Worm (Caenorhabditis elegans): ENCODE results near the gene C35B1.3.

The C35B1.3 gene

DNA sequence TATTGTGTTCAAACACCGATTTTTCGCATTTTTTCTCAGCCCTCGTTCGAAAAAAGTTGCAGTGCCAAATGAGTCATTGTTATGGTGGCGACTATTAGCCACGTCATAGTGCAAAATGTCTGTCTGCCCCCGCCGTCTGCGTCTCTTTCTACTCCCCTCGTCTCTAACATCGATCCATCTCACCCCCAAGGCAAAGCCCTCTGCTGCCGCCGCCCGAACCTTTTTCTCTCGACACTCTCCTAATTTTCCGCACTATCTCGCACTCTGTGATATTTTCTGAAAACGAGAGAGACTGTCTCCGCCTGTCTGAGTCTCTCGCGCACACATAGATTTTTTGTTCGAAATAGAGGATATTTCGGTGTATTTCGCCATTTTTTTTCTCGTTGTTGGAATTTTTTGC, 12.1 kb downstream of the C35B1.3 start:
- TF ChIP-seq pax-3 (tag; optimal IDR thresholded peaks at IDR 0.05) (peak; percentile 53), unc-98 (GFP tag; IDR thresholded peaks at IDR 0.05) (no peak), nhr-76 (tag; optimal IDR thresholded peaks at IDR 0.05) (no peak), C34B4.2 (tag; optimal IDR thresholded peaks at IDR 0.05) (no peak), lsy-2 (tag; optimal IDR thresholded peaks at IDR 0.05) (peak; percentile 75 to 77), blmp-1 (tag; optimal IDR thresholded peaks at IDR 0.05) (no peak), nhr-11 (tag; optimal IDR thresholded peaks at IDR 0.05) (peak; percentile 40), nhr-71 (tag; optimal IDR thresholded peaks at IDR 0.05) (peak; percentile 92), nhr-85 (tag) (peak; percentile 90), snpc-4 (tag; optimal IDR thresholded peaks at IDR 0.05) (peak; percentile 42), zag-1 (tag; optimal IDR thresholded peaks at IDR 0.05) (no peak), ztf-4 (tag; optimal IDR thresholded peaks at IDR 0.05) (peak; percentile 70), lin-39 (tag; optimal IDR thresholded peaks at IDR 0.05) (peak; percentile 53), fos-1 (tag; optimal IDR thresholded peaks at IDR 0.05) (peak; percentile 71), alr-1 (tag; optimal IDR thresholded peaks at IDR 0.05; ENCODE audit: borderline replicate concordance) (no peak), ces-1 (GFP tag; optimal IDR thresholded peaks at IDR 0.05) (no peak), zip-4 (GFP tag; optimal IDR thresholded peaks at IDR 0.05) (no peak), unc-62 (GFP tag; optimal IDR thresholded peaks at IDR 0.05) (no peak), xbp-1 (tag; optimal IDR thresholded peaks at IDR 0.05) (peak; percentile 81), efl-3 (GFP tag; optimal IDR thresholded peaks at IDR 0.05) (no peak), sox-4 (tag; optimal IDR thresholded peaks at IDR 0.05) (no peak), sup-37 (GFP tag; optimal IDR thresholded peaks at IDR 0.05) (no peak), elt-3 (tag; optimal IDR thresholded peaks at IDR 0.05) (peak in 2 of 6 experiments; percentile 19 to 36), egl-13 (tag; optimal IDR thresholded peaks at IDR 0.05) (peak; percentile 78), swsn-7 (tag; optimal IDR thresholded peaks at IDR 0.05) (peak; percentile 88), F16B12.6 (tag; optimal IDR thresholded peaks at IDR 0.05) (peak; percentile 46), vab-15 (tag; optimal IDR thresholded peaks at IDR 0.05) (no peak), aha-1 (tag; optimal IDR thresholded peaks at IDR 0.05) (no peak), ceh-8 (GFP tag; optimal IDR thresholded peaks at IDR 0.05) (no peak), unc-130 (tag; optimal IDR thresholded peaks at IDR 0.05) (no peak), fkh-10 (GFP tag; optimal IDR thresholded peaks at IDR 0.05) (no peak), hpl-2 (GFP tag; optimal IDR thresholded peaks at IDR 0.05) (no peak), elt-2 (tag; optimal IDR thresholded peaks at IDR 0.05) (peak; percentile 24), skn-1 (tag; optimal IDR thresholded peaks at IDR 0.05) (peak; percentile 76), pag-3 (tag; optimal IDR thresholded peaks at IDR 0.05; ENCODE audit: borderline replicate concordance, insufficient read depth) (no peak), pqm-1 (tag; optimal IDR thresholded peaks at IDR 0.05) (no peak), rnt-1 (tag; optimal IDR thresholded peaks at IDR 0.05) (peak; percentile 80), lin-35 (GFP tag; optimal IDR thresholded peaks at IDR 0.05) (peak; percentile 60 to 62), dpl-1 (GFP tag; optimal IDR thresholded peaks at IDR 0.05) (peak; percentile 21 to 58 (median 55)), ceh-90 (tag; optimal IDR thresholded peaks at IDR 0.05) (no peak), mdl-1 (tag; optimal IDR thresholded peaks at IDR 0.05) (peak in 1 of 2 experiments; percentile 45), nhr-19 (GFP tag; conservative IDR thresholded peaks at IDR 0.05) (peak; percentile 77), grh-1 (GFP tag; IDR thresholded peaks at IDR 0.05) (peak; percentile 60; the same call in 1 of the 2 replicates), nhr-237 (tag; optimal IDR thresholded peaks at IDR 0.05) (peak; percentile 1), ceh-88 (GFP tag; IDR thresholded peaks at IDR 0.05) (peak; percentile 64), nhr-28 (tag; optimal IDR thresholded peaks at IDR 0.05) (no peak), fkh-8 (tag; optimal IDR thresholded peaks at IDR 0.05) (peak; percentile 74), Y116A8C.19 (tag; optimal IDR thresholded peaks at IDR 0.05; ENCODE audit: borderline replicate concordance) (no peak), ztf-11 (tag; optimal IDR thresholded peaks at IDR 0.05) (peak in 1 of 2 experiments; percentile 45), ets-5 (GFP tag; IDR thresholded peaks at IDR 0.05) (no peak), unc-30 (tag; optimal IDR thresholded peaks at IDR 0.05) (no peak), fkh-4 (tag; optimal IDR thresholded peaks at IDR 0.05; ENCODE audit: borderline replicate concordance) (no peak), ama-1 (optimal IDR thresholded peaks at IDR 0.05) (no peak)
